Worm (Caenorhabditis elegans) whole organism, L2 larva: ENCODE results near the gene shk-1.

Experiments used
- F13H6.1 ChIP-seq: sonication (generic microtip); optimal IDR thresholded peaks from 2 replicates; lab custom pipeline; 2016; ENCODE audit warnings: missing genetic modification characterization, missing compliant biosample characterization
- dmd-4 ChIP-seq: sonication (generic microtip); optimal IDR thresholded peaks from 2 replicates; lab custom pipeline; 2017; ENCODE audit warnings: missing biosample characterization, missing genetic modification characterization
- egl-27 ChIP-seq: sonication (generic microtip); optimal IDR thresholded peaks from 3 replicates; lab custom pipeline; 2017; ENCODE audit warnings: missing biosample characterization, missing genetic modification reagents, missing genetic modification characterization
- gmeb-1 ChIP-seq: fragments of 150-350 bp; optimal IDR thresholded peaks from 2 replicates; lab custom pipeline; 2014; ENCODE audit warnings: missing biosample characterization, missing genetic modification characterization
- lin-13 ChIP-seq: fragments of 150-350 bp; optimal IDR thresholded peaks from 2 replicates; lab custom pipeline; 2014; ENCODE audit warnings: missing biosample characterization, missing genetic modification reagents, missing genetic modification characterization
- lin-39 ChIP-seq: fragments of 150-350 bp; optimal IDR thresholded peaks from 2 replicates; lab custom pipeline; 2014; ENCODE audit warnings: missing biosample characterization, missing genetic modification reagents, missing genetic modification characterization
- mdl-1 ChIP-seq, 2 experiments: fragments of 150-350 bp in 1 of 2; sonication (generic microtip) in 1 of 2; optimal IDR thresholded peaks; 2 replicates each; lab custom pipeline; 2017; ENCODE audit warnings: missing biosample characterization in 2 of 2, missing genetic modification characterization in 2 of 2
- nhr-129 ChIP-seq: fragments of 150-350 bp; optimal IDR thresholded peaks from 2 replicates; lab custom pipeline; 2014; ENCODE audit warnings: missing biosample characterization, missing genetic modification characterization
- nhr-237 ChIP-seq: fragments of 150-350 bp; optimal IDR thresholded peaks from 2 replicates; lab custom pipeline; 2014; ENCODE audit warnings: missing biosample characterization, missing genetic modification characterization
- nhr-6 ChIP-seq: fragments of 150-350 bp; optimal IDR thresholded peaks from 2 replicates; lab custom pipeline; 2014; ENCODE audit warnings: missing biosample characterization, missing genetic modification characterization
- nhr-77 ChIP-seq: fragments of 150-350 bp; optimal IDR thresholded peaks from 2 replicates; lab custom pipeline; 2014; ENCODE audit warnings: missing biosample characterization, missing genetic modification characterization
- skn-1 ChIP-seq: sonication (generic microtip); optimal IDR thresholded peaks from 2 replicates; lab custom pipeline; 2017; ENCODE audit warnings: missing biosample characterization, missing genetic modification characterization
- ztf-11 ChIP-seq: sonication (generic microtip); optimal IDR thresholded peaks from 2 replicates; lab custom pipeline; 2017; ENCODE audit warnings: missing biosample characterization, missing genetic modification characterization

DNA sequence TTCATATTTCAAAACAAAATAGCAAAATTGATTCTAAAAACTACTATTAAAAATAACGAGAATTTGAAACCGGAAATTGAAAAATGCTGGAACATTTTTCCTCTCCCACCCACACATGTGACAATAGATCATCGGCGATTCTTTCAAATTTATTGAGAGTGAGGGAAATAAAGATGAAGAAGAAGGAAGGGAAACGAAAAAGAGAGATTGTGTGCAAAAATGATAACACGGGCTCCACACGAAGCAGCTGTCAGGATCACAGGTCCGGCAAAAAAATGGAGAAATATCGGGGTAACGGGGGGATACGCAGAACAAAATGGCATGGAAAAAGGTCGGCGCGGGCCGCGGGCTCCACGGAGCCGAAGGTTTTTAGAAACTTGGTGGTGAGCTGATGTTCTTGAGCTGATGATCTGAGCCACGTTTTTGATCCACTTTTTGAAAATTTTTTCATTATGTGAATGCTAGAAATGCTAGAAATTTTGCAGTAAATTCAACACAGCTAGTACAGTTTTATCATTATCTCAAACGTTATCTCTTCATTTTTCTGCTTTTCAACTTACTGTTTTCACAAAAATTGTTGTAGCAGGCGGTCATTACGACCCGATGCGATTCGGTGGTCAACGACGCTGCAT lies at the start of gene shk-1:
- TF ChIP-seq skn-1 (tag; lab: Kevin White, UChicago) (no peak), F13H6.1 (tag; lab: Kevin White, UChicago) (peak; percentile 57), nhr-6 (tag; lab: Kevin White, UChicago) (no peak), ztf-11 (no peak), nhr-77 (tag; lab: Kevin White, UChicago) (no peak), dmd-4 (tag; lab: Kevin White, UChicago) (no peak), lin-13 (GFP tag; lab: Kevin White, UChicago) (no peak), gmeb-1 (tag; lab: Kevin White, UChicago) (no peak), mdl-1 (tag; optimal IDR thresholded peaks at IDR 0.05; lab: Kevin White, UChicago) (no peak), egl-27 (tag; lab: Kevin White, UChicago) (no peak), nhr-237 (no peak), lin-39 (tag; lab: Kevin White, UChicago) (no peak), nhr-129 (tag; lab: Kevin White, UChicago) (peak; percentile 33)
